Fruit fly (Drosophila melanogaster) whole organism, embryonic: ENCODE measurements around the gene CG2961.

ENCODE experiments used
- Bdp1 ChIP-seq: fragments of 200-800 bp; sonication (Bioruptor generic); optimal IDR thresholded peaks from 3 replicates; lab custom pipeline; 2016; ENCODE audit warnings: missing biosample characterization, missing genetic modification characterization
- CG10274 ChIP-seq: fragments of 200-800 bp; sonication (Bioruptor generic); optimal IDR thresholded peaks from 3 replicates; lab custom pipeline; 2017; ENCODE audit warnings: missing biosample characterization, mild to moderate bottlenecking, missing genetic modification characterization
- CG10543 ChIP-seq: fragments of 200-800 bp; sonication (Bioruptor generic); optimal IDR thresholded peaks from 3 replicates; lab custom pipeline; 2017; ENCODE audit warnings: missing biosample characterization, mild to moderate bottlenecking, missing genetic modification characterization, moderate library complexity
- CG11504 ChIP-seq: fragments of 200-800 bp; sonication (Bioruptor generic); optimal IDR thresholded peaks from 3 replicates; lab custom pipeline; 2019; ENCODE audit warnings: missing biosample characterization, mild to moderate bottlenecking, missing genetic modification characterization, moderate library complexity
- CG12219 ChIP-seq: fragments of 200-800 bp; sonication (Bioruptor generic); optimal IDR thresholded peaks from 3 replicates; lab custom pipeline; 2018; ENCODE audit warnings: missing biosample characterization, mild to moderate bottlenecking, missing genetic modification characterization
- CG14050 ChIP-seq: fragments of 200-800 bp; sonication (Bioruptor generic); IDR thresholded peaks from 3 replicates; pipeline ENCODE4 v1.3.6; 2022; ENCODE audit warnings: missing biosample characterization, missing genetic modification characterization
- CG15601 ChIP-seq: fragments of 200-800 bp; sonication (Bioruptor generic); optimal IDR thresholded peaks from 3 replicates; lab custom pipeline; 2019; ENCODE audit warnings: missing biosample characterization, mild to moderate bottlenecking, missing genetic modification characterization, moderate library complexity
- CG17359 ChIP-seq: fragments of 200-800 bp; sonication (Bioruptor generic); optimal IDR thresholded peaks from 3 replicates; lab custom pipeline; 2018; ENCODE audit warnings: missing biosample characterization, mild to moderate bottlenecking, missing genetic modification characterization, moderate library complexity
- CG2120 ChIP-seq: fragments of 200-800 bp; sonication (Bioruptor generic); optimal IDR thresholded peaks from 3 replicates; lab custom pipeline; 2016; ENCODE audit warnings: missing biosample characterization, missing genetic modification characterization
- CG2202 ChIP-seq: fragments of 200-800 bp; sonication (Bioruptor generic); optimal IDR thresholded peaks from 2 replicates; lab custom pipeline; 2018; ENCODE audit warnings: missing biosample characterization, mild to moderate bottlenecking, missing genetic modification characterization
- CG2678 ChIP-seq: fragments of 200-800 bp; sonication (Bioruptor generic); optimal IDR thresholded peaks from 3 replicates; lab custom pipeline; 2019; ENCODE audit warnings: missing biosample characterization, mild to moderate bottlenecking, missing genetic modification characterization, moderate library complexity
- CG30431 ChIP-seq: fragments of 200-800 bp; sonication (Bioruptor generic); optimal IDR thresholded peaks from 2 replicates; lab custom pipeline; 2017; ENCODE audit warnings: missing biosample characterization, missing genetic modification characterization
- CG31224 ChIP-seq: fragments of 200-800 bp; sonication (Bioruptor generic); IDR thresholded peaks from 2 replicates; pipeline ENCODE4 v1.3.6; 2022; ENCODE audit warnings: missing biosample characterization, missing genetic modification characterization
- CG3847 ChIP-seq: fragments of 200-800 bp; sonication (Bioruptor generic); IDR thresholded peaks from 2 replicates; pipeline ENCODE4 v1.3.6; 2022; ENCODE audit warnings: missing biosample characterization, missing genetic modification characterization
- CG6254 ChIP-seq: fragments of 200-800 bp; sonication (Bioruptor generic); optimal IDR thresholded peaks from 3 replicates; lab custom pipeline; 2017; ENCODE audit warnings: mild to moderate bottlenecking, missing biosample characterization, missing genetic modification reagents, missing genetic modification characterization
- CG8281 ChIP-seq: fragments of 200-800 bp; sonication (Bioruptor generic); optimal IDR thresholded peaks from 2 replicates; lab custom pipeline; 2018; ENCODE audit warnings: missing biosample characterization, mild to moderate bottlenecking, missing genetic modification characterization, moderate library complexity
- CG9727 ChIP-seq: fragments of 200-800 bp; sonication (Bioruptor generic); optimal IDR thresholded peaks from 3 replicates; lab custom pipeline; 2017; ENCODE audit warnings: missing biosample characterization, mild to moderate bottlenecking, missing genetic modification characterization
- CG9797 ChIP-seq: fragments of 200-800 bp; sonication (Bioruptor generic); optimal IDR thresholded peaks from 3 replicates; lab custom pipeline; 2018; ENCODE audit warnings: missing biosample characterization, mild to moderate bottlenecking, missing genetic modification characterization
- Chrac-16 ChIP-seq: fragments of 200-800 bp; sonication (Bioruptor generic); optimal IDR thresholded peaks from 3 replicates; lab custom pipeline; 2016; ENCODE audit warnings: missing biosample characterization, missing genetic modification characterization
- Dref ChIP-seq: fragments of 200-800 bp; sonication (Bioruptor generic); IDR thresholded peaks from 2 replicates; pipeline ENCODE4 v1.3.6; 2022; ENCODE audit warnings: missing biosample characterization, missing genetic modification characterization
- Fer1 ChIP-seq: fragments of 200-800 bp; sonication (Bioruptor generic); optimal IDR thresholded peaks from 2 replicates; lab custom pipeline; 2017; ENCODE audit warnings: missing biosample characterization, mild to moderate bottlenecking, missing genetic modification characterization
- Fer3 ChIP-seq: fragments of 200-800 bp; sonication (Bioruptor generic); optimal IDR thresholded peaks from 2 replicates; lab custom pipeline; 2018; ENCODE audit warnings: missing biosample characterization, mild to moderate bottlenecking, missing genetic modification characterization, moderate library complexity
- Hr3 ChIP-seq: fragments of 200-800 bp; sonication (Bioruptor generic); optimal IDR thresholded peaks from 3 replicates; lab custom pipeline; 2016; ENCODE audit warnings: missing biosample characterization, missing genetic modification characterization
- Jarid2 ChIP-seq: fragments of 200-800 bp; sonication (Bioruptor generic); optimal IDR thresholded peaks from 3 replicates; lab custom pipeline; 2017; ENCODE audit warnings: mild to moderate bottlenecking, missing biosample characterization, missing genetic modification reagents, missing genetic modification characterization
- MTF-1 ChIP-seq: fragments of 200-800 bp; sonication (Bioruptor generic); optimal IDR thresholded peaks from 2 replicates; lab custom pipeline; 2018; ENCODE audit warnings: missing biosample characterization, mild to moderate bottlenecking, missing genetic modification characterization, borderline replicate concordance
- Oaz ChIP-seq: fragments of 200-800 bp; sonication (Bioruptor generic); IDR thresholded peaks from 2 replicates; pipeline ENCODE4 v1.3.6; 2022; ENCODE audit warnings: missing biosample characterization, missing genetic modification characterization
- Optix ChIP-seq: fragments of 200-800 bp; sonication (Bioruptor generic); IDR thresholded peaks from 3 replicates; pipeline ENCODE4 v1.3.6; 2022; ENCODE audit warnings: missing biosample characterization, missing genetic modification characterization
- Spps ChIP-seq: fragments of 200-800 bp; sonication (Bioruptor generic); optimal IDR thresholded peaks from 2 replicates; lab custom pipeline; 2018; ENCODE audit warnings: missing biosample characterization, mild to moderate bottlenecking, missing genetic modification characterization
- Stat92E ChIP-seq, 3 experiments: fragments of >200 bp in 2 of 3; fragments of 200-800 bp in 1 of 3; sonication (Bioruptor generic) in 1 of 3; optimal IDR thresholded peaks; 2 replicates each; lab custom pipeline; 2017 to 2019; ENCODE audit warnings: missing biosample characterization in 3 of 3, missing genetic modification characterization in 3 of 3, mild to moderate bottlenecking in 1 of 3, moderate library complexity in 1 of 3
- Taf1 ChIP-seq: fragments of 200-800 bp; sonication (Bioruptor generic); IDR thresholded peaks from 2 replicates; pipeline ENCODE4 v1.3.6; 2022; ENCODE audit warnings: missing biosample characterization, missing genetic modification characterization
- YL-1 ChIP-seq: fragments of 200-800 bp; sonication (Bioruptor generic); optimal IDR thresholded peaks from 3 replicates; lab custom pipeline; 2017; ENCODE audit warnings: missing biosample characterization, mild to moderate bottlenecking, missing genetic modification characterization
- ac ChIP-seq: fragments of 200-800 bp; sonication (Bioruptor generic); optimal IDR thresholded peaks from 3 replicates; lab custom pipeline; 2017; ENCODE audit warnings: missing biosample characterization, mild to moderate bottlenecking, missing genetic modification characterization
- aop ChIP-seq: fragments of 200-800 bp; sonication (Bioruptor generic); IDR thresholded peaks from 2 replicates; pipeline ENCODE4 v1.3.6; 2022; ENCODE audit warnings: missing biosample characterization, missing genetic modification characterization
- caup ChIP-seq: fragments of 200-800 bp; sonication (Bioruptor generic); optimal IDR thresholded peaks from 3 replicates; lab custom pipeline; 2017; ENCODE audit warnings: missing biosample characterization, mild to moderate bottlenecking, missing genetic modification characterization, moderate library complexity; ENCODE audit not compliant: severe bottlenecking
- crc ChIP-seq: fragments of 200-800 bp; sonication (Bioruptor generic); optimal IDR thresholded peaks from 2 replicates; lab custom pipeline; 2016; ENCODE audit warnings: missing biosample characterization, missing genetic modification characterization
- fd96Cb ChIP-seq: fragments of 200-800 bp; sonication (Bioruptor generic); optimal IDR thresholded peaks from 2 replicates; lab custom pipeline; 2018; ENCODE audit warnings: missing biosample characterization, mild to moderate bottlenecking, missing genetic modification characterization, moderate library complexity
- ind ChIP-seq: fragments of 200-800 bp; sonication (Bioruptor generic); optimal IDR thresholded peaks from 3 replicates; lab custom pipeline; 2016; ENCODE audit warnings: missing biosample characterization, missing genetic modification characterization
- kay ChIP-seq: fragments of 200-800 bp; sonication (Bioruptor generic); optimal IDR thresholded peaks from 2 replicates; lab custom pipeline; 2016; ENCODE audit warnings: missing biosample characterization, missing genetic modification characterization
- kni ChIP-seq: fragments of 200-800 bp; sonication (Bioruptor generic); optimal IDR thresholded peaks from 3 replicates; lab custom pipeline; 2017; ENCODE audit warnings: mild to moderate bottlenecking, missing biosample characterization, missing genetic modification reagents, missing genetic modification characterization
- lmd ChIP-seq: fragments of 200-800 bp; sonication (Bioruptor generic); IDR thresholded peaks from 2 replicates; pipeline ENCODE4 v1.3.6; 2022; ENCODE audit warnings: missing biosample characterization, missing genetic modification characterization
- nmo ChIP-seq: fragments of 200-800 bp; sonication (Bioruptor generic); optimal IDR thresholded peaks from 2 replicates; lab custom pipeline; 2018; ENCODE audit warnings: missing biosample characterization, mild to moderate bottlenecking, missing genetic modification characterization, moderate library complexity
- nom ChIP-seq: fragments of 200-800 bp; sonication (Bioruptor generic); optimal IDR thresholded peaks from 2 replicates; lab custom pipeline; 2017; ENCODE audit warnings: missing biosample characterization, missing genetic modification characterization, mild to moderate bottlenecking, moderate library complexity, missing genetic modification reagents
- otp ChIP-seq: fragments of 200-800 bp; sonication (Bioruptor generic); IDR thresholded peaks from 3 replicates; pipeline ENCODE4, ENCODE4 v1.3.6; 2022; ENCODE audit warnings: missing biosample characterization, missing genetic modification characterization
- pb ChIP-seq: fragments of 200-800 bp; sonication (Bioruptor generic); optimal IDR thresholded peaks from 3 replicates; lab custom pipeline; 2016; ENCODE audit warnings: missing biosample characterization, missing genetic modification characterization
- phol ChIP-seq: fragments of 200-800 bp; sonication (Bioruptor generic); optimal IDR thresholded peaks from 3 replicates; lab custom pipeline; 2018; ENCODE audit warnings: missing biosample characterization, mild to moderate bottlenecking, missing genetic modification characterization, moderate library complexity
- pum ChIP-seq: fragments of 200-800 bp; sonication (Bioruptor generic); optimal IDR thresholded peaks from 2 replicates; lab custom pipeline; 2016; ENCODE audit warnings: missing biosample characterization, missing genetic modification characterization
- ranshi ChIP-seq: fragments of 200-800 bp; sonication (Bioruptor generic); IDR thresholded peaks from 2 replicates; pipeline ENCODE4 v1.3.6; 2022; ENCODE audit warnings: missing biosample characterization, missing genetic modification characterization
- sqz ChIP-seq: fragments of 200-800 bp; sonication (Bioruptor generic); optimal IDR thresholded peaks from 3 replicates; lab custom pipeline; 2018; ENCODE audit warnings: missing biosample characterization, mild to moderate bottlenecking, missing genetic modification characterization
- ssp ChIP-seq: fragments of 200-800 bp; sonication (Bioruptor generic); IDR thresholded peaks from 2 replicates; pipeline ENCODE4 v1.3.6; 2022; ENCODE audit warnings: missing biosample characterization, missing genetic modification characterization
- stwl ChIP-seq: fragments of 200-800 bp; sonication (Bioruptor generic); optimal IDR thresholded peaks from 3 replicates; lab custom pipeline; 2018; ENCODE audit warnings: missing biosample characterization, mild to moderate bottlenecking, missing genetic modification characterization, moderate library complexity

The CG2961 gene

DNA sequence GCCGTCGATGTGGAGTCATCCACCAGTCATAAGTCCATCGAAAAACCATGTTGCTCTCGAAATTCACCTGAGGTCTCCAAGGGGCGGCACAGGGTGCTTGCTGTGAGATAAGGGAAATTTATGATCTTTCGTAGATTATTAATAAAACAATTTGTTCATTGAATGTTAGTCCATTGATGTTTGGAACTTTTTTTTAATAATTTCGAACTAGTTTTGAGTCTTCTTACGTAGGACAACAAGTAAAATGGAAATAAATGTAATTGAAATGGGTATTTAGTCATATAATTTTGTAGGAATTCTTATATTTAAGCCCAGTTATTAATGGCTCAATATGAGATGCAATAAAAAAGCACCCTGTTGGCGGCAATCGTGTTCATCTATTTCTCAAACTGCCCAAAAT is 383 bp downstream of the CG2961 start (continued):
- TF ChIP-seq kni (GFP tag; lab: Kevin White, UChicago), result no peak
- TF ChIP-seq CG2120 (GFP tag; lab: Kevin White, UChicago), result peak; percentile 77
- peak; percentile 26 for TF ChIP-seq caup (GFP tag; lab: Kevin White, UChicago)
- peak; percentile 80 for TF ChIP-seq Fer1 (GFP tag; lab: Kevin White, UChicago)
- peak; percentile 56 for TF ChIP-seq Chrac-16 (GFP tag; lab: Kevin White, UChicago)
- peak; percentile 87 for TF ChIP-seq CG2678 (tag; lab: Kevin White, UChicago)
- TF ChIP-seq pum (GFP tag; lab: Kevin White, UChicago), result peak; percentile 38
- TF ChIP-seq ssp (GFP tag; lab: Robert Waterston, UW), result no peak
- no peak for TF ChIP-seq Stat92E (GFP tag; optimal IDR thresholded peaks at IDR 0.05; lab: Kevin White, UChicago)
- TF ChIP-seq CG30431 (GFP tag; lab: Kevin White, UChicago), result no peak
- TF ChIP-seq lmd, result peak; percentile 78
- TF ChIP-seq CG10543 (GFP tag; lab: Kevin White, UChicago), result peak; percentile 45
- no peak for TF ChIP-seq Spps (tag; lab: Kevin White, UChicago)
- TF ChIP-seq CG31224 (GFP tag; lab: Robert Waterston, UW), result peak; percentile 51; the same call in 1 of the 2 replicates
- TF ChIP-seq YL-1 (GFP tag; lab: Kevin White, UChicago), result no peak
- peak; percentile 50; the same call in 1 of the 2 replicates for TF ChIP-seq CG3847 (GFP tag; lab: Robert Waterston, UW)
- no peak for TF ChIP-seq ac
- TF ChIP-seq CG10274, result peak; percentile 17
- TF ChIP-seq Dref (GFP tag; lab: Robert Waterston, UW), result no peak
- peak; percentile 61 for TF ChIP-seq sqz (GFP tag; lab: Kevin White, UChicago)
- no peak for TF ChIP-seq nom
- 0 out of 3 replicates have a peak, but pooled peaks have one; percentile 29 for TF ChIP-seq Optix (GFP tag; lab: Robert Waterston, UW)
- peak; percentile 26 for TF ChIP-seq MTF-1 (GFP tag; lab: Kevin White, UChicago)
- peak; percentile 33 for TF ChIP-seq crc (GFP tag; lab: Kevin White, UChicago)
- peak; percentile 70 for TF ChIP-seq CG6254 (GFP tag; lab: Kevin White, UChicago)
- peak; percentile 40 for TF ChIP-seq CG8281 (tag; lab: Kevin White, UChicago)
- TF ChIP-seq aop (GFP tag; lab: Robert Waterston, UW), result no peak
- TF ChIP-seq Jarid2 (GFP tag; lab: Kevin White, UChicago), result no peak
- TF ChIP-seq stwl (tag; lab: Kevin White, UChicago), result no peak
- TF ChIP-seq CG15601, result peak; percentile 40
- no peak for TF ChIP-seq Oaz (GFP tag; lab: Robert Waterston, UW)
- TF ChIP-seq otp (GFP tag; lab: Robert Waterston, UW), result 0 out of 3 replicates have a peak, but pooled peaks have one; percentile 32
- peak; percentile 64 for TF ChIP-seq ranshi
- peak; percentile 31 for TF ChIP-seq CG9727 (GFP tag; lab: Kevin White, UChicago)
- peak; percentile 88 for TF ChIP-seq CG11504 (tag; lab: Kevin White, UChicago)
- TF ChIP-seq CG2202 (tag; lab: Kevin White, UChicago), result peak; percentile 6
- TF ChIP-seq CG14050 (GFP tag; lab: Robert Waterston, UW), result peak; percentile 71
- peak; percentile 80 for TF ChIP-seq phol (tag; lab: Kevin White, UChicago)
- TF ChIP-seq Fer3 (tag; lab: Kevin White, UChicago), result peak; percentile 60
- TF ChIP-seq CG9797 (GFP tag; lab: Kevin White, UChicago), result no peak
- TF ChIP-seq pb (GFP tag; lab: Kevin White, UChicago), result no peak
- TF ChIP-seq ind (GFP tag; lab: Kevin White, UChicago), result peak; percentile 64
- peak; percentile 74 for TF ChIP-seq CG12219 (GFP tag; lab: Kevin White, UChicago)
- peak; percentile 36 for TF ChIP-seq Bdp1
- TF ChIP-seq kay (GFP tag; lab: Kevin White, UChicago), result peak; percentile 43
- TF ChIP-seq Taf1 (GFP tag; lab: Robert Waterston, UW), result no peak
- TF ChIP-seq CG17359 (tag; lab: Kevin White, UChicago), result peak; percentile 79
- peak; percentile 72 for TF ChIP-seq nmo (GFP tag; lab: Kevin White, UChicago)
- peak; percentile 73 for TF ChIP-seq fd96Cb (tag; lab: Kevin White, UChicago)
- TF ChIP-seq Hr3 (GFP tag; lab: Kevin White, UChicago), result peak; percentile 61
